Worm (Caenorhabditis elegans) whole organism, mixed stage, embryonic: ENCODE results near the gene lite-1.

ENCODE experiments used
- M03D4.4 ChIP-seq: sonication (generic microtip); optimal IDR thresholded peaks from 2 replicates; lab custom pipeline; 2017; ENCODE audit warnings: mild to moderate bottlenecking, missing genetic modification characterization, missing compliant biosample characterization
- ces-1 ChIP-seq: fragments of 150-350 bp; optimal IDR thresholded peaks from 2 replicates; lab custom pipeline; 2014; ENCODE audit warnings: missing biosample characterization, missing genetic modification reagents, missing genetic modification characterization
- hlh-1 ChIP-seq: fragments of 150-350 bp; optimal IDR thresholded peaks from 2 replicates; lab custom pipeline; 2014; ENCODE audit warnings: missing biosample characterization, missing genetic modification reagents, missing genetic modification characterization

- TF ChIP-seq hlh-1 (tag; lab: Kevin White, UChicago) (peak; percentile 69), M03D4.4 (tag; lab: Kevin White, UChicago) (no peak), ces-1 (GFP tag; lab: Kevin White, UChicago) (no peak)
These were observed 9.5 kb upstream of the lite-1 start for ce11 chrX:6239927-6240639.
